Fruit fly (Drosophila melanogaster) whole organism, wandering third instar larva: ENCODE data around the gene CG1572.

Experiments used
- Abd-B ChIP-seq: fragments of >200 bp; optimal IDR thresholded peaks from 2 replicates; lab custom pipeline; 2017; ENCODE audit warnings: missing biosample characterization, missing genetic modification characterization
- Hr78 ChIP-seq: fragments of >200 bp; optimal IDR thresholded peaks from 2 replicates; lab custom pipeline; 2017; ENCODE audit warnings: missing biosample characterization, missing genetic modification characterization
- lola ChIP-seq: fragments of >200 bp; optimal IDR thresholded peaks from 2 replicates; lab custom pipeline; 2017; ENCODE audit warnings: missing biosample characterization, missing genetic modification characterization

dm6 chrX:11542502-11542901 is 16.0 kb downstream of the CG1572 start:
- TF ChIP-seq Abd-B (no peak), Hr78 (GFP tag; lab: Kevin White, UChicago) (no peak), lola (GFP tag; lab: Kevin White, UChicago) (no peak)
